Worm (Caenorhabditis elegans): Measurements from ENCODE around the gene srx-67.

ce11 chrV:3870359-3870758 lies 46.2 kb upstream of the srx-67 start:
- TF ChIP-seq lsy-12 (tag; optimal IDR thresholded peaks at IDR 0.05) (no peak), ama-1 (optimal IDR thresholded peaks at IDR 0.05) (no peak), ztf-4 (tag; optimal IDR thresholded peaks at IDR 0.05) (no peak), sea-2 (GFP tag; optimal IDR thresholded peaks at IDR 0.05) (no peak), ceh-82 (tag; optimal IDR thresholded peaks at IDR 0.05) (no peak), nhr-28 (tag; optimal IDR thresholded peaks at IDR 0.05) (no peak), jun-1 (tag; optimal IDR thresholded peaks at IDR 0.05) (no peak), unc-62 (GFP tag; optimal IDR thresholded peaks at IDR 0.05) (no peak)
